Worm (Caenorhabditis elegans) whole organism, L4 larva: ENCODE data around the gene str-180.

Experiments used
- ceh-28 ChIP-seq: fragments of 150-350 bp; optimal IDR thresholded peaks from 2 replicates; lab custom pipeline; 2014; ENCODE audit warnings: missing biosample characterization, missing genetic modification reagents, missing genetic modification characterization
- php-3 ChIP-seq: fragments of 200-800 bp; sonication (Bioruptor generic); IDR thresholded peaks from 2 replicates; pipeline ENCODE4 v1.3.6; 2022; ENCODE audit warnings: missing genetic modification reagents, missing genetic modification characterization, missing compliant biosample characterization
- zag-1 ChIP-seq: fragments of 150-350 bp; optimal IDR thresholded peaks from 2 replicates; lab custom pipeline; 2014; ENCODE audit warnings: missing biosample characterization, missing genetic modification characterization

ce11 chrV:6649317-6649716 lies 19.3 kb downstream of the str-180 start, which contains the start of gene T10H9.1:
- TF ChIP-seq zag-1 (tag; lab: Kevin White, UChicago): no peak
- TF ChIP-seq php-3 (GFP tag; lab: Robert Waterston, UW): no peak
- TF ChIP-seq ceh-28 (tag; lab: Kevin White, UChicago): no peak
